Worm (Caenorhabditis elegans) whole organism, mixed stage, embryonic: ENCODE measurements around the gene spc-2.
A peak's percentile ranks its signal among the peaks of the same experiment; 100 is the strongest.

Experiments
- M03D4.4 ChIP-seq: sonication (generic microtip); optimal IDR thresholded peaks from 2 replicates; lab custom pipeline; 2017; ENCODE audit warnings: mild to moderate bottlenecking, missing genetic modification characterization, missing compliant biosample characterization
- bed-3 ChIP-seq: fragments of 200-800 bp; sonication (Bioruptor generic); optimal IDR thresholded peaks from 3 replicates; lab custom pipeline; 2018; ENCODE audit warnings: mild to moderate bottlenecking, missing genetic modification characterization, moderate library complexity, missing compliant biosample characterization
- blmp-1 ChIP-seq: fragments of 150-350 bp; optimal IDR thresholded peaks from 2 replicates; lab custom pipeline; 2014; ENCODE audit warnings: missing biosample characterization, missing genetic modification characterization
- ceh-39 ChIP-seq: fragments of 150-350 bp; optimal IDR thresholded peaks from 2 replicates; lab custom pipeline; 2014; ENCODE audit warnings: missing biosample characterization, missing genetic modification characterization
- ceh-43 ChIP-seq: fragments of 200-800 bp; sonication (Bioruptor generic); optimal IDR thresholded peaks from 2 replicates; lab custom pipeline; 2018; ENCODE audit warnings: mild to moderate bottlenecking, missing genetic modification characterization, moderate library complexity, missing compliant biosample characterization
- ceh-83 ChIP-seq: fragments of 200-800 bp; sonication (Bioruptor generic); optimal IDR thresholded peaks from 2 replicates; lab custom pipeline; 2018; ENCODE audit warnings: mild to moderate bottlenecking, missing genetic modification characterization, missing compliant biosample characterization
- cnd-1 ChIP-seq: fragments of 200-800 bp; sonication (Bioruptor generic); optimal IDR thresholded peaks from 2 replicates; lab custom pipeline; 2018; ENCODE audit warnings: mild to moderate bottlenecking, missing genetic modification characterization, missing compliant biosample characterization
- drap-1 ChIP-seq: fragments of 200-800 bp; sonication (Bioruptor generic); optimal IDR thresholded peaks from 3 replicates; lab custom pipeline; 2018; ENCODE audit warnings: mild to moderate bottlenecking, missing genetic modification characterization, missing compliant biosample characterization
- elt-1 ChIP-seq: sonication (generic microtip); optimal IDR thresholded peaks from 2 replicates; lab custom pipeline; 2017; ENCODE audit warnings: missing genetic modification characterization, mild to moderate bottlenecking, missing compliant biosample characterization, antibody characterized with exemption, moderate library complexity, borderline replicate concordance; ENCODE audit not compliant: insufficient read depth
- elt-3 ChIP-seq: fragments of 150-350 bp; optimal IDR thresholded peaks from 2 replicates; lab custom pipeline; 2014; ENCODE audit warnings: missing biosample characterization, missing genetic modification characterization
- flh-1 ChIP-seq: fragments of 200-800 bp; sonication (Bioruptor generic); optimal IDR thresholded peaks from 2 replicates; lab custom pipeline; 2018; ENCODE audit warnings: mild to moderate bottlenecking, missing genetic modification characterization, moderate library complexity, missing compliant biosample characterization
- ham-2 ChIP-seq: fragments of 200-800 bp; sonication (Bioruptor generic); optimal IDR thresholded peaks from 2 replicates; lab custom pipeline; 2018; ENCODE audit warnings: mild to moderate bottlenecking, missing genetic modification characterization, missing compliant biosample characterization
- hlh-1 ChIP-seq: fragments of 150-350 bp; optimal IDR thresholded peaks from 2 replicates; lab custom pipeline; 2014; ENCODE audit warnings: missing biosample characterization, missing genetic modification reagents, missing genetic modification characterization
- lin-13 ChIP-seq: fragments of 150-350 bp; optimal IDR thresholded peaks from 2 replicates; lab custom pipeline; 2014; ENCODE audit warnings: missing biosample characterization, missing genetic modification characterization
- lin-32 ChIP-seq: fragments of 200-800 bp; sonication (Bioruptor generic); optimal IDR thresholded peaks from 2 replicates; lab custom pipeline; 2018; ENCODE audit warnings: mild to moderate bottlenecking, missing genetic modification characterization, missing compliant biosample characterization
- lsy-2 ChIP-seq: fragments of 150-350 bp; optimal IDR thresholded peaks from 2 replicates; lab custom pipeline; 2014; ENCODE audit warnings: missing biosample characterization, missing genetic modification characterization
- mep-1 ChIP-seq: fragments of 150-350 bp; optimal IDR thresholded peaks from 2 replicates; lab custom pipeline; 2017; ENCODE audit warnings: missing biosample characterization, missing genetic modification reagents, missing genetic modification characterization, inconsistent platforms
- mls-2 ChIP-seq: sonication (generic microtip); optimal IDR thresholded peaks from 2 replicates; lab custom pipeline; 2016; ENCODE audit warnings: mild to moderate bottlenecking, missing genetic modification characterization, moderate library complexity, missing compliant biosample characterization
- nhr-12 ChIP-seq: fragments of 150-350 bp; optimal IDR thresholded peaks from 2 replicates; lab custom pipeline; 2014; ENCODE audit warnings: missing biosample characterization, missing genetic modification characterization
- nhr-2 ChIP-seq: fragments of 150-350 bp; optimal IDR thresholded peaks from 2 replicates; lab custom pipeline; 2014; ENCODE audit warnings: missing biosample characterization, missing genetic modification characterization
- nhr-237 ChIP-seq: fragments of 150-350 bp; optimal IDR thresholded peaks from 2 replicates; lab custom pipeline; 2014; ENCODE audit warnings: missing biosample characterization, missing genetic modification characterization
- nhr-28 ChIP-seq: fragments of 150-350 bp; optimal IDR thresholded peaks from 2 replicates; lab custom pipeline; 2014; ENCODE audit warnings: missing biosample characterization, missing genetic modification characterization
- nhr-76 ChIP-seq: sonication (generic microtip); optimal IDR thresholded peaks from 2 replicates; lab custom pipeline; 2017; ENCODE audit warnings: missing biosample characterization, missing genetic modification characterization
- pha-4 ChIP-seq: fragments of 150-350 bp; optimal IDR thresholded peaks from 2 replicates; lab custom pipeline; 2018; ENCODE audit warnings: missing biosample characterization, missing genetic modification reagents, missing genetic modification characterization
- sem-2 ChIP-seq: fragments of 200-800 bp; sonication (Bioruptor generic); optimal IDR thresholded peaks from 2 replicates; lab custom pipeline; 2018; ENCODE audit warnings: mild to moderate bottlenecking, missing genetic modification characterization, missing compliant biosample characterization
- snpc-4 ChIP-seq: fragments of 150-350 bp; optimal IDR thresholded peaks from 2 replicates; lab custom pipeline; 2014; ENCODE audit warnings: missing biosample characterization, missing genetic modification characterization
- sptf-1 ChIP-seq: sonication (generic microtip); optimal IDR thresholded peaks from 2 replicates; lab custom pipeline; 2017; ENCODE audit warnings: mild to moderate bottlenecking, missing genetic modification characterization, moderate library complexity, missing compliant biosample characterization
- tbx-8 ChIP-seq: fragments of 200-800 bp; sonication (Bioruptor generic); optimal IDR thresholded peaks from 2 replicates; lab custom pipeline; 2018; ENCODE audit warnings: mild to moderate bottlenecking, missing genetic modification characterization, moderate library complexity, missing compliant biosample characterization
- unc-120 ChIP-seq: sonication (generic microtip); optimal IDR thresholded peaks from 2 replicates; lab custom pipeline; 2017; ENCODE audit warnings: missing genetic modification characterization, missing compliant biosample characterization; ENCODE audit not compliant: poor library complexity, severe bottlenecking
- unc-62 ChIP-seq: fragments of 150-350 bp; optimal IDR thresholded peaks from 2 replicates; lab custom pipeline; 2014; ENCODE audit warnings: missing biosample characterization, missing genetic modification reagents, missing genetic modification characterization

The spc-2 gene

ce11 chrIII:8227511-8227910, 45.8 kb downstream of the spc-2 start, which contains the start of gene fbxl-1:
Gene fbxl-1 (plus strand): TSS chrIII:8227830.
- TF ChIP-seq nhr-237, result no peak
- TF ChIP-seq hlh-1 (tag; lab: Kevin White, UChicago), result no peak
- TF ChIP-seq nhr-28 (tag; lab: Kevin White, UChicago), result no peak
- TF ChIP-seq mls-2 (tag; lab: Kevin White, UChicago), result peak; percentile 35
- peak; percentile 71 for TF ChIP-seq unc-120 (tag; lab: Kevin White, UChicago)
- TF ChIP-seq drap-1 (GFP tag; lab: Kevin White, UChicago), result peak; percentile 34
- TF ChIP-seq blmp-1 (tag; lab: Kevin White, UChicago), result no peak
- TF ChIP-seq cnd-1 (tag; lab: Kevin White, UChicago), result no peak
- peak; percentile 33 for TF ChIP-seq ham-2 (GFP tag; lab: Kevin White, UChicago)

- TF ChIP-seq sem-2 (no peak), M03D4.4 (tag; lab: Kevin White, UChicago) (no peak), lin-32 (GFP tag; lab: Kevin White, UChicago) (no peak), tbx-8 (GFP tag; lab: Kevin White, UChicago) (no peak), lsy-2 (tag; lab: Kevin White, UChicago) (no peak), ceh-43 (GFP tag; lab: Kevin White, UChicago) (no peak), hlh-1 (tag; lab: Kevin White, UChicago) (no peak), cnd-1 (tag; lab: Kevin White, UChicago) (no peak), blmp-1 (tag; lab: Kevin White, UChicago) (no peak), unc-62 (GFP tag; lab: Kevin White, UChicago) (no peak), elt-3 (no peak), ham-2 (GFP tag; lab: Kevin White, UChicago) (no peak), ceh-39 (tag; lab: Kevin White, UChicago) (no peak), nhr-12 (tag; lab: Kevin White, UChicago) (no peak), nhr-2 (no peak), unc-120 (tag; lab: Kevin White, UChicago) (no peak), pha-4 (no peak), elt-1 (no peak), snpc-4 (tag; lab: Kevin White, UChicago) (no peak), lin-13 (tag; lab: Kevin White, UChicago) (no peak)
Observed at ce11 chrIII:8228916-8229315, 47.2 kb downstream of the spc-2 start.

ce11 chrIII:8229480-8229879, 47.8 kb downstream of the spc-2 start:
- no peak for TF ChIP-seq M03D4.4 (tag; lab: Kevin White, UChicago)
- TF ChIP-seq ceh-83 (GFP tag; lab: Kevin White, UChicago), result no peak
- TF ChIP-seq nhr-237, result no peak
- TF ChIP-seq lsy-2 (tag; lab: Kevin White, UChicago), result no peak

ce11 chrIII:8232634-8233033, 51.0 kb downstream of the spc-2 start, which contains the start of gene henn-1:
Gene henn-1 (plus strand): TSS chrIII:8232651.
- no peak for TF ChIP-seq mep-1 (tag; lab: Kevin White, UChicago)
- TF ChIP-seq lin-32 (GFP tag; lab: Kevin White, UChicago), result no peak
- TF ChIP-seq pha-4, result no peak
- no peak for TF ChIP-seq sptf-1 (tag; lab: Kevin White, UChicago)
- TF ChIP-seq unc-120 (tag; lab: Kevin White, UChicago), result no peak

- TF ChIP-seq unc-62 (GFP tag; lab: Kevin White, UChicago) (no peak), blmp-1 (tag; lab: Kevin White, UChicago) (no peak), mls-2 (tag; lab: Kevin White, UChicago) (no peak), nhr-76 (no peak), sem-2 (no peak), bed-3 (GFP tag; lab: Kevin White, UChicago) (no peak), flh-1 (no peak), cnd-1 (tag; lab: Kevin White, UChicago) (no peak), nhr-12 (tag; lab: Kevin White, UChicago) (no peak), hlh-1 (tag; lab: Kevin White, UChicago) (no peak), nhr-28 (tag; lab: Kevin White, UChicago) (no peak), lsy-2 (tag; lab: Kevin White, UChicago) (no peak), mep-1 (tag; lab: Kevin White, UChicago) (no peak)
Observed at ce11 chrIII:8235358-8235757, 53.7 kb downstream of the spc-2 start, which contains the start of gene C02F5.14. Gene C02F5.14 (minus strand): TSS chrIII:8235514.
